Fruit fly (Drosophila melanogaster) whole organism, prepupa: Measurements from ENCODE around the gene CaMKII.

Experiments used
- CG10631 ChIP-seq: fragments of 200-800 bp; sonication (Bioruptor generic); optimal IDR thresholded peaks from 2 replicates; lab custom pipeline; 2016; ENCODE audit warnings: missing biosample characterization, missing genetic modification characterization
- CG11762 ChIP-seq: fragments of 200-800 bp; sonication (Bioruptor generic); optimal IDR thresholded peaks from 3 replicates; lab custom pipeline; 2016; ENCODE audit warnings: missing biosample characterization, missing genetic modification characterization; ENCODE audit not compliant: insufficient read depth
- CG11902 ChIP-seq: fragments of 200-800 bp; sonication (Bioruptor generic); optimal IDR thresholded peaks from 3 replicates; lab custom pipeline; 2016; ENCODE audit warnings: missing biosample characterization, missing genetic modification characterization
- CG31627 ChIP-seq: fragments of 200-800 bp; sonication (Bioruptor generic); optimal IDR thresholded peaks from 3 replicates; lab custom pipeline; 2016; ENCODE audit warnings: missing biosample characterization, missing genetic modification characterization
- CG7368 ChIP-seq: fragments of 200-800 bp; sonication (Bioruptor generic); optimal IDR thresholded peaks from 3 replicates; lab custom pipeline; 2016; ENCODE audit warnings: missing biosample characterization, missing genetic modification characterization
- CG8632 ChIP-seq: fragments of 200-800 bp; sonication (Bioruptor generic); optimal IDR thresholded peaks from 3 replicates; lab custom pipeline; 2016; ENCODE audit warnings: missing biosample characterization, missing genetic modification characterization
- Eip78C ChIP-seq: fragments of 200-800 bp; sonication (Bioruptor generic); peaks from one replicate; lab custom pipeline; 2016; ENCODE audit warnings: missing biosample characterization, missing genetic modification characterization
- Hr39 ChIP-seq: fragments of 200-800 bp; sonication (Bioruptor generic); optimal IDR thresholded peaks from 2 replicates; lab custom pipeline; 2016; ENCODE audit warnings: missing biosample characterization, missing genetic modification characterization
- Lpt ChIP-seq: fragments of 200-800 bp; sonication (Bioruptor generic); optimal IDR thresholded peaks from 3 replicates; lab custom pipeline; 2016; ENCODE audit warnings: missing biosample characterization, missing genetic modification characterization
- Met ChIP-seq: fragments of 200-800 bp; sonication (Bioruptor generic); optimal IDR thresholded peaks from 3 replicates; lab custom pipeline; 2016; ENCODE audit warnings: missing biosample characterization, missing genetic modification characterization
- OdsH ChIP-seq: fragments of 200-800 bp; sonication (Bioruptor generic); optimal IDR thresholded peaks from 3 replicates; lab custom pipeline; 2016; ENCODE audit warnings: missing biosample characterization, missing genetic modification characterization
- Sox14 ChIP-seq: fragments of 200-800 bp; sonication (Bioruptor generic); optimal IDR thresholded peaks from 3 replicates; lab custom pipeline; 2016; ENCODE audit warnings: missing biosample characterization, missing genetic modification characterization
- dac ChIP-seq: fragments of 200-800 bp; sonication (Bioruptor generic); optimal IDR thresholded peaks from 2 replicates; lab custom pipeline; 2017; ENCODE audit warnings: missing biosample characterization, mild to moderate bottlenecking, missing genetic modification characterization

dm6 chr4:1050422-1050821 lies 3.1 kb downstream of the CaMKII start:
- TF ChIP-seq CG8632 (GFP tag; lab: Kevin White, UChicago) (no peak), CG7368 (no peak), Sox14 (no peak), Met (no peak), dac (GFP tag; lab: Kevin White, UChicago) (no peak), CG31627 (GFP tag; lab: Kevin White, UChicago) (no peak), Lpt (GFP tag; lab: Kevin White, UChicago) (no peak), CG11762 (GFP tag; lab: Kevin White, UChicago) (no peak), Hr39 (GFP tag; lab: Kevin White, UChicago) (no peak), OdsH (GFP tag; lab: Kevin White, UChicago) (no peak), CG11902 (GFP tag; lab: Kevin White, UChicago) (no peak), Eip78C (no peak), CG10631 (GFP tag; lab: Kevin White, UChicago) (no peak)
